Fruit fly (Drosophila melanogaster) Kc167 (cell line): Measurements from ENCODE around the gene CG8507.

Experiments used
- Myc ChIP-seq: fragments of >200 bp; optimal IDR thresholded peaks from 2 replicates; lab custom pipeline; 2017; ENCODE audit warnings: missing external identifiers
- Sin3A ChIP-seq: fragments of >200 bp; optimal IDR thresholded peaks from 2 replicates; lab custom pipeline; 2018; ENCODE audit warnings: missing external identifiers
- h ChIP-seq: fragments of >200 bp; optimal IDR thresholded peaks from 3 replicates; lab custom pipeline; 2018; ENCODE audit warnings: missing external identifiers
- insv ChIP-seq: fragments of >200 bp; optimal IDR thresholded peaks from 3 replicates; lab custom pipeline; 2018; ENCODE audit warnings: missing external identifiers
- psq ChIP-seq: fragments of >200 bp; optimal IDR thresholded peaks from 2 replicates; lab custom pipeline; 2017; ENCODE audit warnings: missing external identifiers
- ttk ChIP-seq: sonication (Bioruptor generic); optimal IDR thresholded peaks from 2 replicates; lab custom pipeline; 2017; ENCODE audit warnings: missing external identifiers

Gene CG8507

dm6 chr3R:9784341-9785062 lies 6.8 kb upstream of the CG8507 start, which contains the start of the genes MtnA and CG8500:
MtnA (minus strand) TSS chr3R:9784370.
CG8500 (plus strand) TSS chr3R:9784653.
- TF ChIP-seq psq (lab: Kevin White, UChicago) = no peak
- no peak for TF ChIP-seq Myc
- no peak for TF ChIP-seq Sin3A (lab: Kevin White, UChicago)
- no peak for TF ChIP-seq insv (lab: Kevin White, UChicago)
- no peak for TF ChIP-seq h (lab: Kevin White, UChicago)
- no peak for TF ChIP-seq ttk

dm6 chr3R:9793018-9793417 lies 1.7 kb downstream of the CG8507 start, which contains the start of gene CG8516:
CG8516 (plus strand) TSS chr3R:9793295.
- no peak for TF ChIP-seq psq (lab: Kevin White, UChicago)
- TF ChIP-seq insv (lab: Kevin White, UChicago) = no peak

dm6 chr3R:9800644-9801330 lies 9.5 kb downstream of the CG8507 start, which contains the start of the genes CG9467 and CG8526:
CG9467 (minus strand) TSS chr3R:9801026.
CG8526 (plus strand) TSS chr3R:9801280.
- no peak for TF ChIP-seq psq (lab: Kevin White, UChicago)
- TF ChIP-seq Myc = no peak
- no peak for TF ChIP-seq h (lab: Kevin White, UChicago)
- TF ChIP-seq ttk = no peak
- TF ChIP-seq insv (lab: Kevin White, UChicago) = no peak
- no peak for TF ChIP-seq Sin3A (lab: Kevin White, UChicago)

- TF ChIP-seq psq (lab: Kevin White, UChicago) = no peak
- no peak for TF ChIP-seq insv (lab: Kevin White, UChicago)
- no peak for TF ChIP-seq ttk
- no peak for TF ChIP-seq Myc
Observed at dm6 chr3R:9808946-9809545, 17.8 kb downstream of the CG8507 start, which contains the start of gene FBXO11. FBXO11 (minus strand) TSS chr3R:9809368.

dm6 chr3R:9812447-9812846 lies 21.2 kb downstream of the CG8507 start, which contains the start of gene CG8534:
CG8534 (plus strand) TSS chr3R:9812747.
- TF ChIP-seq ttk (no peak), psq (lab: Kevin White, UChicago) (no peak), Sin3A (lab: Kevin White, UChicago) (no peak), Myc (no peak), h (lab: Kevin White, UChicago) (no peak), insv (lab: Kevin White, UChicago) (no peak)

- TF ChIP-seq insv (lab: Kevin White, UChicago) (no peak), Sin3A (lab: Kevin White, UChicago) (no peak), psq (lab: Kevin White, UChicago) (no peak), ttk (no peak), h (lab: Kevin White, UChicago) (no peak), Myc (no peak)
Observed at dm6 chr3R:9813861-9814260, 22.6 kb downstream of the CG8507 start, which contains the start of gene eloF. eloF (plus strand) TSS chr3R:9814161.

dm6 chr3R:9816879-9817278 lies 25.6 kb downstream of the CG8507 start, which contains the start of gene CG16904:
CG16904 (minus strand) TSS chr3R:9816979.
- TF ChIP-seq Myc = no peak
- TF ChIP-seq insv (lab: Kevin White, UChicago) = no peak
- TF ChIP-seq ttk = no peak

dm6 chr3R:9818295-9818694 lies 27.0 kb downstream of the CG8507 start, which contains the start of gene CG9459:
CG9459 (minus strand) TSS chr3R:9818395.
- no peak for TF ChIP-seq ttk
- TF ChIP-seq psq (lab: Kevin White, UChicago) = no peak
- TF ChIP-seq h (lab: Kevin White, UChicago) = no peak
- TF ChIP-seq insv (lab: Kevin White, UChicago) = no peak
- no peak for TF ChIP-seq Sin3A (lab: Kevin White, UChicago)
- no peak for TF ChIP-seq Myc

dm6 chr3R:9819777-9820176 lies 28.5 kb downstream of the CG8507 start, which contains the start of gene CG9458:
CG9458 (minus strand) TSS chr3R:9819877.
- TF ChIP-seq h (lab: Kevin White, UChicago) (no peak), Myc (no peak), ttk (no peak), insv (lab: Kevin White, UChicago) (no peak)

- no peak for TF ChIP-seq insv (lab: Kevin White, UChicago)
- TF ChIP-seq Sin3A (lab: Kevin White, UChicago) = no peak
- TF ChIP-seq psq (lab: Kevin White, UChicago) = no peak
- no peak for TF ChIP-seq h (lab: Kevin White, UChicago)
- no peak for TF ChIP-seq Myc
- TF ChIP-seq ttk = no peak
Observed at dm6 chr3R:9821091-9821490, 29.8 kb downstream of the CG8507 start, which contains the start of gene CG42857. CG42857 (minus strand) TSS chr3R:9821191.

- TF ChIP-seq h (lab: Kevin White, UChicago) = no peak
- TF ChIP-seq psq (lab: Kevin White, UChicago) = no peak
- no peak for TF ChIP-seq insv (lab: Kevin White, UChicago)
- no peak for TF ChIP-seq Sin3A (lab: Kevin White, UChicago)
- no peak for TF ChIP-seq ttk
- TF ChIP-seq Myc = no peak
Observed at dm6 chr3R:9823723-9824122, 32.4 kb downstream of the CG8507 start, which contains the start of gene CG34302. CG34302 (minus strand) TSS chr3R:9823823.
